Worm (Caenorhabditis elegans): ENCODE data around the gene lelo-1.

ce11 chrII:6223755-6224154 is 22.4 kb upstream of the lelo-1 start:
- TF ChIP-seq blmp-1 (tag; optimal IDR thresholded peaks at IDR 0.05) (no peak), unc-62 (GFP tag; optimal IDR thresholded peaks at IDR 0.05) (no peak), snpc-4 (tag; optimal IDR thresholded peaks at IDR 0.05) (no peak), pha-4 (tag; optimal IDR thresholded peaks at IDR 0.05) (no peak), lin-32 (GFP tag; optimal IDR thresholded peaks at IDR 0.05) (no peak), nhr-28 (tag; optimal IDR thresholded peaks at IDR 0.05) (no peak), drap-1 (GFP tag; optimal IDR thresholded peaks at IDR 0.05) (no peak), mab-5 (tag; optimal IDR thresholded peaks at IDR 0.05) (no peak), nhr-12 (tag; optimal IDR thresholded peaks at IDR 0.05) (no peak), lsy-2 (tag; optimal IDR thresholded peaks at IDR 0.05) (no peak), mep-1 (tag; optimal IDR thresholded peaks at IDR 0.05) (no peak)
